Worm (Caenorhabditis elegans) whole organism, young adult: ENCODE measurements around the gene str-168.

Experiments
- C17E4.6 ChIP-seq: fragments of 200-800 bp; sonication (Bioruptor generic); IDR thresholded peaks from 2 replicates; pipeline ENCODE4 v1.3.6; 2022; ENCODE audit warnings: missing genetic modification reagents, missing genetic modification characterization, missing compliant biosample characterization
- F23B12.7 ChIP-seq: sonication (generic microtip); optimal IDR thresholded peaks from 2 replicates; lab custom pipeline; 2017; ENCODE audit warnings: missing genetic modification characterization, mild to moderate bottlenecking, missing compliant biosample characterization, antibody characterized with exemption, moderate library complexity; ENCODE audit not compliant: insufficient read depth
- F33H1.4 ChIP-seq: fragments of 200-800 bp; sonication (Bioruptor generic); IDR thresholded peaks from 2 replicates; pipeline ENCODE4 v1.3.6; 2022; ENCODE audit warnings: missing genetic modification reagents, missing genetic modification characterization, missing compliant biosample characterization
- F57A8.1 ChIP-seq: fragments of 200-800 bp; sonication (Bioruptor generic); optimal IDR thresholded peaks from 2 replicates; lab custom pipeline; 2018; ENCODE audit warnings: mild to moderate bottlenecking, missing genetic modification characterization, moderate library complexity, missing compliant biosample characterization
- K11D2.4 ChIP-seq: fragments of 200-800 bp; sonication (Bioruptor generic); IDR thresholded peaks from 2 replicates; pipeline ENCODE4 v1.3.6; 2022; ENCODE audit warnings: missing genetic modification reagents, missing genetic modification characterization, missing compliant biosample characterization
- K12H6.12 ChIP-seq: fragments of 200-800 bp; sonication (Bioruptor generic); optimal IDR thresholded peaks from 2 replicates; lab custom pipeline; 2018; ENCODE audit warnings: mild to moderate bottlenecking, missing genetic modification characterization, missing compliant biosample characterization
- T26A5.8 ChIP-seq: sonication (generic microtip); optimal IDR thresholded peaks from 2 replicates; lab custom pipeline; 2016; ENCODE audit warnings: missing genetic modification characterization, missing compliant biosample characterization
- Y53F4B.3 ChIP-seq: fragments of 200-800 bp; sonication (Bioruptor generic); IDR thresholded peaks from 2 replicates; pipeline ENCODE4 v1.3.6; 2022; ENCODE audit warnings: missing genetic modification reagents, missing genetic modification characterization, missing compliant biosample characterization
- Y79H2A.3 ChIP-seq: fragments of 200-800 bp; sonication (Bioruptor generic); conservative IDR thresholded peaks from 2 replicates; pipeline ENCODE4 v1.3.6; 2022; ENCODE audit warnings: missing genetic modification reagents, missing genetic modification characterization, missing compliant biosample characterization
- aptf-2 ChIP-seq: fragments of 200-800 bp; sonication (Bioruptor generic); conservative IDR thresholded peaks from 2 replicates; pipeline ENCODE4 v1.3.6; 2022; ENCODE audit warnings: missing genetic modification reagents, missing genetic modification characterization, missing compliant biosample characterization
- atf-7 ChIP-seq: sonication (generic microtip); optimal IDR thresholded peaks from 2 replicates; lab custom pipeline; 2017; ENCODE audit warnings: mild to moderate bottlenecking, missing genetic modification characterization, missing compliant biosample characterization
- athp-1 ChIP-seq: sonication (generic microtip); optimal IDR thresholded peaks from 2 replicates; lab custom pipeline; 2017; ENCODE audit warnings: mild to moderate bottlenecking, missing genetic modification characterization, missing compliant biosample characterization
- bed-2 ChIP-seq: fragments of 200-800 bp; sonication (Bioruptor generic); IDR thresholded peaks from 2 replicates; pipeline ENCODE4 v1.3.6; 2022; ENCODE audit warnings: missing genetic modification reagents, missing genetic modification characterization, missing compliant biosample characterization
- ccch-3 ChIP-seq: fragments of 200-800 bp; sonication (Bioruptor generic); optimal IDR thresholded peaks from 2 replicates; lab custom pipeline; 2018; ENCODE audit warnings: mild to moderate bottlenecking, missing genetic modification characterization, missing compliant biosample characterization
- cebp-1 ChIP-seq, 2 experiments: fragments of 200-800 bp in 1 of 2; sonication (Bioruptor generic) in 1 of 2; sonication (generic microtip) in 1 of 2; IDR thresholded peaks in 1 of 2; optimal IDR thresholded peaks in 1 of 2; 2 replicates each; pipeline versions ENCODE4 v1.3.6 to Lab custom; 2017 to 2022; ENCODE audit warnings: missing compliant biosample characterization in 2 of 2, missing genetic modification characterization in 2 of 2, mild to moderate bottlenecking in 1 of 2, missing genetic modification reagents in 1 of 2, moderate library complexity in 1 of 2
- ceh-100 ChIP-seq: fragments of 200-800 bp; sonication (Bioruptor generic); IDR thresholded peaks from 2 replicates; pipeline ENCODE4 v1.3.6; 2022; ENCODE audit warnings: missing genetic modification reagents, missing genetic modification characterization, missing compliant biosample characterization
- ceh-40 ChIP-seq: fragments of 200-800 bp; sonication (Bioruptor generic); IDR thresholded peaks from 2 replicates; pipeline ENCODE4 v1.3.6; 2022; ENCODE audit warnings: missing genetic modification characterization, missing compliant biosample characterization
- dpl-1 ChIP-seq: fragments of 150-350 bp; optimal IDR thresholded peaks from 2 replicates; lab custom pipeline; 2014; ENCODE audit warnings: missing biosample characterization, missing genetic modification reagents, missing genetic modification characterization
- egl-44 ChIP-seq: fragments of 200-800 bp; sonication (Bioruptor generic); IDR thresholded peaks from 2 replicates; pipeline ENCODE4 v1.3.6; 2022; ENCODE audit warnings: missing genetic modification reagents, missing genetic modification characterization, missing compliant biosample characterization
- ekl-4 ChIP-seq: fragments of 200-800 bp; sonication (Bioruptor generic); IDR thresholded peaks from 2 replicates; pipeline ENCODE4 v1.3.6; 2022; ENCODE audit warnings: missing genetic modification reagents, missing genetic modification characterization, missing compliant biosample characterization
- gei-17 ChIP-seq: fragments of 200-800 bp; sonication (Bioruptor generic); optimal IDR thresholded peaks from 2 replicates; lab custom pipeline; 2018; ENCODE audit warnings: mild to moderate bottlenecking, missing genetic modification characterization, missing compliant biosample characterization
- hlh-12 ChIP-seq: sonication (generic microtip); optimal IDR thresholded peaks from 2 replicates; lab custom pipeline; 2016; ENCODE audit warnings: missing genetic modification characterization, missing compliant biosample characterization
- hlh-26 ChIP-seq: fragments of 200-800 bp; sonication (Bioruptor generic); conservative IDR thresholded peaks from 2 replicates; pipeline ENCODE4 v1.3.6; 2022; ENCODE audit warnings: missing genetic modification reagents, missing genetic modification characterization, missing compliant biosample characterization
- hmg-20 ChIP-seq: fragments of 200-800 bp; sonication (Bioruptor generic); IDR thresholded peaks from 2 replicates; pipeline ENCODE4 v1.3.6; 2022; ENCODE audit warnings: missing genetic modification reagents, missing genetic modification characterization, missing compliant biosample characterization
- hsf-1 ChIP-seq: fragments of 200-800 bp; sonication (Bioruptor generic); IDR thresholded peaks from 2 replicates; pipeline ENCODE4 v1.3.6; 2022; ENCODE audit warnings: missing genetic modification reagents, missing genetic modification characterization, missing compliant biosample characterization
- lag-1 ChIP-seq: fragments of 200-800 bp; sonication (Bioruptor generic); IDR thresholded peaks from 2 replicates; pipeline ENCODE4 v1.3.6; 2022; ENCODE audit warnings: missing genetic modification reagents, missing genetic modification characterization, missing compliant biosample characterization
- lsy-27 ChIP-seq: sonication (generic microtip); optimal IDR thresholded peaks from 2 replicates; lab custom pipeline; 2017; ENCODE audit warnings: missing genetic modification characterization, mild to moderate bottlenecking, missing compliant biosample characterization, antibody characterized with exemption, missing genotype, borderline replicate concordance; ENCODE audit not compliant: insufficient read depth
- madf-10 ChIP-seq: sonication (generic microtip); optimal IDR thresholded peaks from 2 replicates; lab custom pipeline; 2016; ENCODE audit warnings: mild to moderate bottlenecking, missing genetic modification characterization, missing compliant biosample characterization
- madf-3 ChIP-seq: fragments of 200-800 bp; sonication (Bioruptor generic); IDR thresholded peaks from 2 replicates; pipeline ENCODE4 v1.3.6; 2022; ENCODE audit warnings: missing genetic modification reagents, missing genetic modification characterization, missing compliant biosample characterization
- madf-8 ChIP-seq: fragments of 200-800 bp; sonication (Bioruptor generic); conservative IDR thresholded peaks from 2 replicates; pipeline ENCODE4 v1.3.6; 2022; ENCODE audit warnings: missing genetic modification reagents, missing genetic modification characterization, missing compliant biosample characterization
- mcd-1 ChIP-seq: fragments of 200-800 bp; sonication (Bioruptor generic); IDR thresholded peaks from 2 replicates; pipeline ENCODE4 v1.3.6; 2022; ENCODE audit warnings: missing genetic modification reagents, missing genetic modification characterization, missing compliant biosample characterization
- nfya-1 ChIP-seq: sonication (generic microtip); optimal IDR thresholded peaks from 2 replicates; lab custom pipeline; 2017; ENCODE audit warnings: antibody characterized with exemption, missing compliant biosample characterization, missing genetic modification characterization, borderline replicate concordance; ENCODE audit not compliant: insufficient read depth
- nfya-2 ChIP-seq: fragments of 200-800 bp; sonication (Bioruptor generic); IDR thresholded peaks from 2 replicates; pipeline ENCODE4 v1.3.6; 2022; ENCODE audit warnings: missing genetic modification reagents, missing genetic modification characterization, missing compliant biosample characterization
- sdz-38 ChIP-seq: sonication (generic microtip); optimal IDR thresholded peaks from 2 replicates; lab custom pipeline; 2016; ENCODE audit warnings: missing genotype, missing genetic modification characterization, missing compliant biosample characterization
- somi-1 ChIP-seq: fragments of 200-800 bp; sonication (Bioruptor generic); optimal IDR thresholded peaks from 2 replicates; lab custom pipeline; 2018; ENCODE audit warnings: mild to moderate bottlenecking, missing genetic modification characterization, missing compliant biosample characterization
- sptf-2 ChIP-seq: fragments of 200-800 bp; sonication (Bioruptor generic); optimal IDR thresholded peaks from 2 replicates; lab custom pipeline; 2018; ENCODE audit warnings: mild to moderate bottlenecking, missing genetic modification characterization, missing compliant biosample characterization
- zim-3 ChIP-seq: sonication (generic microtip); optimal IDR thresholded peaks from 2 replicates; lab custom pipeline; 2017; ENCODE audit warnings: mild to moderate bottlenecking, missing genetic modification characterization, moderate library complexity, missing compliant biosample characterization
- ztf-18 ChIP-seq: sonication (generic microtip); optimal IDR thresholded peaks from 2 replicates; lab custom pipeline; 2016; ENCODE audit warnings: missing genotype, mild to moderate bottlenecking, missing genetic modification characterization, missing compliant biosample characterization
- ztf-22 ChIP-seq: fragments of 200-800 bp; sonication (Bioruptor generic); optimal IDR thresholded peaks from 2 replicates; lab custom pipeline; 2018; ENCODE audit warnings: mild to moderate bottlenecking, missing genetic modification characterization, moderate library complexity, missing compliant biosample characterization
- ztf-28 ChIP-seq: fragments of 200-800 bp; sonication (Bioruptor generic); IDR thresholded peaks from 2 replicates; pipeline ENCODE4 v1.3.6; 2022; ENCODE audit warnings: missing genetic modification reagents, missing genetic modification characterization, missing compliant biosample characterization

str-168 gene

ce11 chrIV:4930754-4931322 lies 7.9 kb upstream of the str-168 start (continued):
- no peak for TF ChIP-seq K12H6.12 (tag; lab: Kevin White, UChicago)
- peak; percentile 18 for TF ChIP-seq madf-10 (tag; lab: Kevin White, UChicago)
- no peak; the same call in 1 of the 2 replicates for TF ChIP-seq ekl-4 (GFP tag; lab: Robert Waterston, UW)
- no peak for TF ChIP-seq nfya-2 (GFP tag; lab: Robert Waterston, UW)
- TF ChIP-seq ceh-100 (GFP tag; lab: Robert Waterston, UW): peak; percentile 46; the same call in 1 of the 2 replicates
- peak; percentile 56 for TF ChIP-seq hlh-12 (tag; lab: Kevin White, UChicago)
- no peak for TF ChIP-seq ztf-22 (GFP tag; lab: Kevin White, UChicago)
- TF ChIP-seq gei-17 (GFP tag; lab: Kevin White, UChicago): no peak
- no peak for TF ChIP-seq lag-1 (GFP tag; lab: Robert Waterston, UW)
- no peak for TF ChIP-seq atf-7 (tag; lab: Kevin White, UChicago)
- TF ChIP-seq hlh-26: no peak
- no peak for TF ChIP-seq nfya-1 (tag; lab: Kevin White, UChicago)
- TF ChIP-seq sdz-38 (tag; lab: Kevin White, UChicago): no peak
- no peak for TF ChIP-seq ztf-28 (GFP tag; lab: Robert Waterston, UW)
- TF ChIP-seq C17E4.6 (GFP tag; lab: Robert Waterston, UW): peak; percentile 48; the same call in 1 of the 2 replicates
- TF ChIP-seq F57A8.1 (GFP tag; lab: Kevin White, UChicago): no peak
- TF ChIP-seq zim-3: no peak
- peak; percentile 39; the same call in 1 of the 2 replicates for TF ChIP-seq egl-44 (GFP tag; lab: Robert Waterston, UW)
- no peak for TF ChIP-seq somi-1 (GFP tag; lab: Kevin White, UChicago)
- peak; percentile 65; the same call in 1 of the 2 replicates for TF ChIP-seq ceh-40 (GFP tag; lab: Robert Waterston, UW)
- no peak for TF ChIP-seq Y53F4B.3
- TF ChIP-seq aptf-2 (GFP tag; lab: Robert Waterston, UW): no peak
- TF ChIP-seq sptf-2 (GFP tag; lab: Kevin White, UChicago): no peak
- TF ChIP-seq cebp-1 (GFP tag; IDR thresholded peaks at IDR 0.05; lab: Robert Waterston, UW): peak; percentile 44; the same call in 1 of the 2 replicates
- no peak for TF ChIP-seq cebp-1 (tag; optimal IDR thresholded peaks at IDR 0.05; lab: Kevin White, UChicago)
- no peak for TF ChIP-seq dpl-1
- TF ChIP-seq lsy-27 (tag; lab: Kevin White, UChicago): no peak
- no peak for TF ChIP-seq ccch-3 (GFP tag; lab: Kevin White, UChicago)
- no peak for TF ChIP-seq bed-2 (GFP tag; lab: Robert Waterston, UW)
- TF ChIP-seq hmg-20: peak; percentile 73
- no peak for TF ChIP-seq athp-1 (tag; lab: Kevin White, UChicago)
- TF ChIP-seq ztf-18: peak; percentile 69
- no peak for TF ChIP-seq madf-8 (GFP tag; lab: Robert Waterston, UW)
- TF ChIP-seq madf-3: no peak
- TF ChIP-seq F23B12.7 (tag; lab: Kevin White, UChicago): no peak
- no peak for TF ChIP-seq K11D2.4 (GFP tag; lab: Robert Waterston, UW)
- no peak; the same call in 1 of the 2 replicates for TF ChIP-seq hsf-1 (GFP tag; lab: Robert Waterston, UW)
- no peak for TF ChIP-seq Y79H2A.3 (GFP tag; lab: Robert Waterston, UW)
- no peak for TF ChIP-seq mcd-1
- TF ChIP-seq T26A5.8 (tag; lab: Kevin White, UChicago): no peak
- peak; percentile 46 for TF ChIP-seq F33H1.4 (GFP tag; lab: Robert Waterston, UW)
